Worm (Caenorhabditis elegans) whole organism, L4 larva: ENCODE data around the gene F22B5.4.

Source experiments
- F26F4.8 ChIP-seq: fragments of 200-800 bp; sonication (Bioruptor generic); conservative IDR thresholded peaks from 2 replicates; pipeline ENCODE4 v1.3.6; 2022; ENCODE audit warnings: missing genetic modification characterization, missing compliant biosample characterization
- R02D3.7 ChIP-seq: fragments of 150-350 bp; sonication (generic microtip); optimal IDR thresholded peaks from 3 replicates; lab custom pipeline; 2014; ENCODE audit warnings: missing biosample characterization, missing genetic modification characterization
- T20F7.1 ChIP-seq: fragments of 200-800 bp; sonication (Bioruptor generic); optimal IDR thresholded peaks from 2 replicates; lab custom pipeline; 2018; ENCODE audit warnings: mild to moderate bottlenecking, missing genetic modification characterization, missing compliant biosample characterization
- Y105C5A.15 ChIP-seq: fragments of 200-800 bp; sonication (Bioruptor generic); IDR thresholded peaks from 2 replicates; pipeline ENCODE4 v1.3.6; 2022; ENCODE audit warnings: missing genetic modification characterization, missing compliant biosample characterization
- Y48G9A.11 ChIP-seq: fragments of 200-800 bp; sonication (Bioruptor generic); IDR thresholded peaks from 2 replicates; pipeline ENCODE4 v1.3.6; 2022; ENCODE audit warnings: missing genetic modification reagents, missing genetic modification characterization, missing compliant biosample characterization
- Y75B8A.6 ChIP-seq: fragments of 200-800 bp; sonication (Bioruptor generic); IDR thresholded peaks from 2 replicates; pipeline ENCODE4 v1.3.6; 2022; ENCODE audit warnings: missing genetic modification reagents, missing genetic modification characterization, missing compliant biosample characterization
- aha-1 ChIP-seq: fragments of 150-350 bp; peaks from one replicate; lab custom pipeline; 2014; ENCODE audit warnings: missing biosample characterization, missing genetic modification characterization
- arid-1 ChIP-seq: fragments of 200-800 bp; sonication (Bioruptor generic); conservative IDR thresholded peaks from 2 replicates; pipeline ENCODE4 v1.3.6; 2022; ENCODE audit warnings: missing genetic modification reagents, missing genetic modification characterization, missing compliant biosample characterization
- ceh-20 ChIP-seq: fragments of 200-800 bp; sonication (Bioruptor generic); IDR thresholded peaks from 2 replicates; pipeline ENCODE4 v1.3.6; 2022; ENCODE audit warnings: missing genetic modification reagents, missing genetic modification characterization, missing compliant biosample characterization
- ceh-28 ChIP-seq: fragments of 150-350 bp; optimal IDR thresholded peaks from 2 replicates; lab custom pipeline; 2014; ENCODE audit warnings: missing biosample characterization, missing genetic modification reagents, missing genetic modification characterization
- ceh-62 ChIP-seq: sonication (generic microtip); optimal IDR thresholded peaks from 2 replicates; lab custom pipeline; 2017; ENCODE audit warnings: missing biosample characterization, missing genetic modification characterization
- daf-19 ChIP-seq: fragments of 200-800 bp; sonication (Bioruptor generic); conservative IDR thresholded peaks from 2 replicates; pipeline ENCODE4 v1.3.6; 2022; ENCODE audit warnings: missing genetic modification characterization, missing compliant biosample characterization
- daf-8 ChIP-seq: fragments of 200-800 bp; sonication (Bioruptor generic); IDR thresholded peaks from 2 replicates; pipeline ENCODE4 v1.3.6; 2022; ENCODE audit warnings: missing genetic modification characterization, missing compliant biosample characterization
- dmd-6 ChIP-seq: fragments of 200-800 bp; sonication (Bioruptor generic); IDR thresholded peaks from 2 replicates; pipeline ENCODE4 v1.3.6; 2022; ENCODE audit warnings: missing genetic modification reagents, missing genetic modification characterization, missing compliant biosample characterization
- dmd-9 ChIP-seq: fragments of 200-800 bp; sonication (Bioruptor generic); IDR thresholded peaks from 2 replicates; pipeline ENCODE4 v1.3.6; 2022; ENCODE audit warnings: missing genetic modification reagents, missing genetic modification characterization, missing compliant biosample characterization
- dpl-1 ChIP-seq: fragments of 150-350 bp; optimal IDR thresholded peaks from 2 replicates; lab custom pipeline; 2014; ENCODE audit warnings: missing biosample characterization, missing genetic modification reagents, missing genetic modification characterization
- duxl-1 ChIP-seq: sonication (generic microtip); optimal IDR thresholded peaks from 2 replicates; lab custom pipeline; 2016; ENCODE audit warnings: mild to moderate bottlenecking, missing genetic modification characterization, moderate library complexity, missing compliant biosample characterization; ENCODE audit not compliant: poor library complexity
- dve-1 ChIP-seq: sonication (generic microtip); optimal IDR thresholded peaks from 2 replicates; lab custom pipeline; 2017; ENCODE audit warnings: antibody characterized with exemption, mild to moderate bottlenecking, missing genetic modification characterization, missing compliant biosample characterization; ENCODE audit not compliant: insufficient read depth
- egl-43 ChIP-seq: fragments of 200-800 bp; sonication (Bioruptor generic); IDR thresholded peaks from 2 replicates; pipeline ENCODE4 v1.3.6; 2022; ENCODE audit warnings: missing genetic modification reagents, missing genetic modification characterization, missing compliant biosample characterization
- fos-1 ChIP-seq: fragments of 150-350 bp; optimal IDR thresholded peaks from 2 replicates; lab custom pipeline; 2014; ENCODE audit warnings: missing biosample characterization, missing genetic modification characterization
- gei-8 ChIP-seq: fragments of 200-800 bp; sonication (Bioruptor generic); optimal IDR thresholded peaks from 2 replicates; lab custom pipeline; 2018; ENCODE audit warnings: mild to moderate bottlenecking, missing genetic modification characterization, missing compliant biosample characterization
- hif-1 ChIP-seq, 2 experiments: sonication (generic microtip); optimal IDR thresholded peaks; 2 replicates each; lab custom pipeline; 2016 to 2017; ENCODE audit warnings: missing compliant biosample characterization in 2 of 2, missing genetic modification characterization in 2 of 2, missing genetic modification reagents in 2 of 2, missing genotype in 2 of 2, mild to moderate bottlenecking in 1 of 2
- hlh-11 ChIP-seq: fragments of 200-800 bp; sonication (Bioruptor generic); optimal IDR thresholded peaks from 2 replicates; lab custom pipeline; 2018; ENCODE audit warnings: mild to moderate bottlenecking, missing genetic modification characterization, missing compliant biosample characterization
- hmg-1.1 ChIP-seq: fragments of 200-800 bp; sonication (Bioruptor generic); IDR thresholded peaks from 2 replicates; pipeline ENCODE4 v1.3.6; 2022; ENCODE audit warnings: missing genetic modification reagents, missing genetic modification characterization, missing compliant biosample characterization
- lim-7 ChIP-seq: fragments of 200-800 bp; sonication (Bioruptor generic); IDR thresholded peaks from 2 replicates; pipeline ENCODE4 v1.3.6; 2022; ENCODE audit warnings: missing genetic modification characterization, missing compliant biosample characterization
- lin-29 ChIP-seq: fragments of 200-800 bp; sonication (Bioruptor generic); IDR thresholded peaks from 2 replicates; pipeline ENCODE4 v1.3.6; 2022; ENCODE audit warnings: missing genetic modification reagents, missing genetic modification characterization, missing compliant biosample characterization
- lin-38 ChIP-seq: fragments of 200-800 bp; sonication (Bioruptor generic); IDR thresholded peaks from 2 replicates; pipeline ENCODE4 v1.3.6; 2022; ENCODE audit warnings: missing genetic modification reagents, missing genetic modification characterization, missing compliant biosample characterization
- lir-3 ChIP-seq: sonication (generic microtip); optimal IDR thresholded peaks from 2 replicates; lab custom pipeline; 2016; ENCODE audit warnings: mild to moderate bottlenecking, missing genetic modification characterization, missing compliant biosample characterization
- lsy-2 ChIP-seq, 2 experiments: fragments of 150-350 bp in 1 of 2; sonication (generic microtip) in 1 of 2; optimal IDR thresholded peaks; 2 replicates each; lab custom pipeline; 2014 to 2017; ENCODE audit warnings: missing biosample characterization in 2 of 2, missing genetic modification characterization in 2 of 2
- madf-9 ChIP-seq: fragments of 200-800 bp; sonication (Bioruptor generic); conservative IDR thresholded peaks from 2 replicates; pipeline ENCODE4 v1.3.6; 2022; ENCODE audit warnings: missing genetic modification reagents, missing genetic modification characterization, missing compliant biosample characterization
- mdl-1 ChIP-seq, 2 experiments: fragments of 150-350 bp in 1 of 2; sonication (generic microtip) in 1 of 2; optimal IDR thresholded peaks; 2 replicates each; lab custom pipeline; 2014 to 2017; ENCODE audit warnings: missing biosample characterization in 2 of 2, missing genetic modification characterization in 2 of 2
- mdt-29 ChIP-seq: fragments of 200-800 bp; sonication (Bioruptor generic); IDR thresholded peaks from 2 replicates; pipeline ENCODE4 v1.3.6; 2022; ENCODE audit warnings: missing genetic modification reagents, missing genetic modification characterization, missing compliant biosample characterization
- mep-1 ChIP-seq: fragments of 150-350 bp; sonication (generic microtip); optimal IDR thresholded peaks from 3 replicates; lab custom pipeline; 2014; ENCODE audit warnings: missing biosample characterization, missing genetic modification characterization
- mes-2 ChIP-seq: sonication (generic microtip); optimal IDR thresholded peaks from 2 replicates; lab custom pipeline; 2016; ENCODE audit warnings: missing genotype, mild to moderate bottlenecking, missing genetic modification characterization, missing compliant biosample characterization; ENCODE audit not compliant: poor library complexity, severe bottlenecking
- nhr-237 ChIP-seq: sonication (generic microtip); optimal IDR thresholded peaks from 2 replicates; lab custom pipeline; 2017; ENCODE audit warnings: missing biosample characterization, missing genetic modification characterization
- nhr-28 ChIP-seq: fragments of 150-350 bp; optimal IDR thresholded peaks from 2 replicates; lab custom pipeline; 2014; ENCODE audit warnings: missing biosample characterization, missing genetic modification characterization
- nhr-42 ChIP-seq: fragments of 200-800 bp; sonication (Bioruptor generic); IDR thresholded peaks from 2 replicates; pipeline ENCODE4 v1.3.6; 2022; ENCODE audit warnings: missing genetic modification characterization, missing compliant biosample characterization
- nhr-48 ChIP-seq: sonication (generic microtip); optimal IDR thresholded peaks from 2 replicates; lab custom pipeline; 2016; ENCODE audit warnings: mild to moderate bottlenecking, missing genetic modification characterization, missing compliant biosample characterization
- pha-4 ChIP-seq, 2 experiments: fragments of 150-350 bp in 1 of 2; fragments of 200-800 bp in 1 of 2; sonication (Bioruptor generic) in 1 of 2; IDR thresholded peaks in 1 of 2; optimal IDR thresholded peaks in 1 of 2; 2 replicates each; pipeline versions ENCODE4 v1.3.6 to Lab custom; 2014 to 2022; ENCODE audit warnings: missing genetic modification characterization in 2 of 2, missing genetic modification reagents in 2 of 2, missing biosample characterization in 1 of 2, missing compliant biosample characterization in 1 of 2
- pqm-1 ChIP-seq: sonication (generic microtip); optimal IDR thresholded peaks from 2 replicates; lab custom pipeline; 2017; ENCODE audit warnings: missing biosample characterization, missing genetic modification characterization
- rbr-2 ChIP-seq: sonication (generic microtip); optimal IDR thresholded peaks from 2 replicates; lab custom pipeline; 2016; ENCODE audit warnings: missing genotype, missing genetic modification characterization, missing compliant biosample characterization
- saeg-2 ChIP-seq: fragments of 200-800 bp; sonication (Bioruptor generic); IDR thresholded peaks from 2 replicates; pipeline ENCODE4 v1.3.6; 2022; ENCODE audit warnings: missing genetic modification reagents, missing genetic modification characterization, missing compliant biosample characterization
- snpc-4 ChIP-seq: fragments of 150-350 bp; optimal IDR thresholded peaks from 2 replicates; lab custom pipeline; 2014; ENCODE audit warnings: missing biosample characterization, missing genetic modification characterization
- unc-130 ChIP-seq: sonication (generic microtip); optimal IDR thresholded peaks from 2 replicates; lab custom pipeline; 2016; ENCODE audit warnings: missing genetic modification reagents, missing genetic modification characterization, missing compliant biosample characterization
- unc-39 ChIP-seq: sonication (generic microtip); optimal IDR thresholded peaks from 2 replicates; lab custom pipeline; 2017; ENCODE audit warnings: missing biosample characterization, missing genetic modification characterization
- zfp-2 ChIP-seq: sonication (generic microtip); optimal IDR thresholded peaks from 2 replicates; lab custom pipeline; 2016; ENCODE audit warnings: mild to moderate bottlenecking, missing genetic modification characterization, missing compliant biosample characterization
- zfp-3 ChIP-seq: fragments of 200-800 bp; sonication (Bioruptor generic); conservative IDR thresholded peaks from 2 replicates; pipeline ENCODE4 v1.3.6; 2022; ENCODE audit warnings: missing genetic modification reagents, missing genetic modification characterization, missing compliant biosample characterization
- zip-11 ChIP-seq: fragments of 200-800 bp; sonication (Bioruptor generic); IDR thresholded peaks from 2 replicates; pipeline ENCODE4 v1.3.6; 2022; ENCODE audit warnings: missing genetic modification characterization, missing compliant biosample characterization
- zip-2 ChIP-seq: fragments of 150-350 bp; optimal IDR thresholded peaks from 2 replicates; lab custom pipeline; 2014; ENCODE audit warnings: missing biosample characterization, missing genetic modification characterization
- ztf-7 ChIP-seq: fragments of 150-350 bp; optimal IDR thresholded peaks from 2 replicates; lab custom pipeline; 2014; ENCODE audit warnings: missing biosample characterization, missing genetic modification characterization

Gene F22B5.4

ce11 chrII:8441519-8441918, 8.0 kb upstream of the F22B5.4 start (continued):
- TF ChIP-seq zip-11 (no peak), unc-39 (tag; lab: Kevin White, UChicago) (no peak), egl-43 (GFP tag; lab: Robert Waterston, UW) (peak; percentile 93), aha-1 (tag; lab: Kevin White, UChicago) (peak; percentile 87), arid-1 (peak; percentile 96), F26F4.8 (peak; percentile 99), zfp-2 (no peak), gei-8 (GFP tag; lab: Kevin White, UChicago) (peak; percentile 78), ztf-7 (peak; percentile 1), dmd-9 (GFP tag; lab: Robert Waterston, UW) (peak; percentile 72)

ce11 chrII:8442176-8442575, 7.3 kb upstream of the F22B5.4 start:
- TF ChIP-seq hif-1 (tag; optimal IDR thresholded peaks at IDR 0.05; lab: Kevin White, UChicago) (peak in 1 of 2 experiments; percentile 5), mes-2 (tag; lab: Kevin White, UChicago) (peak; percentile 69), unc-39 (tag; lab: Kevin White, UChicago) (no peak), lir-3 (no peak), Y75B8A.6 (no peak), ceh-28 (no peak), T20F7.1 (GFP tag; lab: Kevin White, UChicago) (no peak), mdt-29 (GFP tag; lab: Robert Waterston, UW) (no peak), R02D3.7 (tag; lab: Kevin White, UChicago) (no peak), pqm-1 (tag; lab: Kevin White, UChicago) (no peak), madf-9 (GFP tag; lab: Robert Waterston, UW) (no peak), daf-8 (no peak), mdl-1 (tag; optimal IDR thresholded peaks at IDR 0.05; lab: Kevin White, UChicago) (no peak), nhr-48 (tag; lab: Kevin White, UChicago) (no peak), Y48G9A.11 (GFP tag; lab: Robert Waterston, UW) (peak; percentile 6; the same call in 1 of the 2 replicates), lsy-2 (tag; optimal IDR thresholded peaks at IDR 0.05; lab: Kevin White, UChicago) (peak in 1 of 2 experiments; percentile 91), Y105C5A.15 (GFP tag; lab: Robert Waterston, UW) (no peak), zip-2 (tag; lab: Kevin White, UChicago) (no peak), rbr-2 (tag; lab: Kevin White, UChicago) (peak; percentile 32), dmd-6 (GFP tag; lab: Robert Waterston, UW) (peak; percentile 9; the same call in 1 of the 2 replicates), lim-7 (GFP tag; lab: Robert Waterston, UW) (no peak), unc-130 (GFP tag; lab: Kevin White, UChicago) (no peak), fos-1 (tag; lab: Kevin White, UChicago) (no peak), ceh-20 (GFP tag; lab: Robert Waterston, UW) (0 out of 2 replicates have a peak, but pooled peaks have one; percentile 12), lin-29 (GFP tag; lab: Robert Waterston, UW) (no peak), hlh-11 (tag; lab: Kevin White, UChicago) (peak; percentile 26), hmg-1.1 (GFP tag; lab: Robert Waterston, UW) (peak; percentile 48), snpc-4 (no peak), daf-19 (no peak), nhr-42 (GFP tag; lab: Robert Waterston, UW) (no peak), gei-8 (GFP tag; lab: Kevin White, UChicago) (no peak), dpl-1 (peak; percentile 57), nhr-28 (tag; lab: Kevin White, UChicago) (peak; percentile 74), saeg-2 (GFP tag; lab: Robert Waterston, UW) (no peak), nhr-237 (tag; lab: Kevin White, UChicago) (no peak), zfp-3 (GFP tag; lab: Robert Waterston, UW) (no peak), zfp-2 (no peak), duxl-1 (tag; lab: Kevin White, UChicago) (peak; percentile 39), lin-38 (peak; percentile 60), ceh-62 (no peak), mep-1 (tag; lab: Kevin White, UChicago) (peak; percentile 48), dve-1 (tag; lab: Kevin White, UChicago) (peak; percentile 46), pha-4 (GFP tag; IDR thresholded peaks at IDR 0.05; lab: Robert Waterston, UW) (no peak), pha-4 (tag; optimal IDR thresholded peaks at IDR 0.05; lab: Kevin White, UChicago) (no peak)
